5 worm cellular contexts compared by ENCODE assay signal in the genomic region with DNA sequence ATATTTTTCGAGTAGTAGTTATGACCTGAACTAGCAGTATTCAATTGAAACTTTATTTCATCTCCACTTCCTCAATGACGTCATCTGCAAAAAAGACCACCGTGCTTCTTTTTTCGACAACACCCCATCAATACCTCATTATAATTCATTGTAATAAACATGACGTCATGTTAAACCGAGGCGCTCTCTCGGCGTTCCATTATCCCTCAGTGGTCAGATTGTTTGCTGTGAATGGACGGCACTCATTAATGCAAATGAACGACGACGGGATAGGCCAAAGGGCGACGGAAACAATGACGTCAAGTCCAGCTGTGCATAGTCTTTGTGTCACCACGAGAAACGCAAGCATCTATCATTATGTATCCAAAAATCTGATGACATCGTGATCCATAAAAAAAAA.
TF ChIP-seq lines count a peak whose summit lies in the region.

No protein-coding gene starts in this region.

TF ChIP-seq in whole organism, L1 larva, 84 proteins besides CTCF, POLR2A, EP300 and RAD21 (continues in another document):
- TF ChIP-seq efl-1 (optimal IDR thresholded peaks at IDR 0.05; lab: Kevin White, UChicago) (no peak), efl-1 (GFP tag; optimal IDR thresholded peaks at IDR 0.05 in 1 of 2; lab: Kevin White, UChicago) (no peak), ztf-11 (tag; optimal IDR thresholded peaks at IDR 0.05; lab: Kevin White, UChicago) (peak in 1 of 2 experiments; percentile 76), nhr-12 (tag; optimal IDR thresholded peaks at IDR 0.05; lab: Kevin White, UChicago) (no peak), xbp-1 (tag; optimal IDR thresholded peaks at IDR 0.05; lab: Kevin White, UChicago) (no peak), nhr-11 (tag; optimal IDR thresholded peaks at IDR 0.05; lab: Kevin White, UChicago) (no peak), nhr-71 (tag; optimal IDR thresholded peaks at IDR 0.05; lab: Kevin White, UChicago) (peak; percentile 19), nhr-76 (tag; optimal IDR thresholded peaks at IDR 0.05; lab: Kevin White, UChicago) (no peak), mef-2 (tag; optimal IDR thresholded peaks at IDR 0.05; lab: Kevin White, UChicago) (no peak), ceh-90 (tag; optimal IDR thresholded peaks at IDR 0.05; lab: Kevin White, UChicago) (no peak), dsc-1 (tag; optimal IDR thresholded peaks at IDR 0.05; lab: Kevin White, UChicago) (peak; percentile 39), sup-37 (GFP tag; optimal IDR thresholded peaks at IDR 0.05; lab: Kevin White, UChicago) (no peak), zag-1 (tag; optimal IDR thresholded peaks at IDR 0.05; lab: Kevin White, UChicago) (no peak), hlh-17 (GFP tag; optimal IDR thresholded peaks at IDR 0.05; lab: Kevin White, UChicago; ENCODE audit: borderline replicate concordance) (no peak), lin-14 (GFP tag; optimal IDR thresholded peaks at IDR 0.05; lab: Kevin White, UChicago) (peak; percentile 65), nhr-85 (tag; lab: Kevin White, UChicago) (peak; percentile 60), unc-130 (tag; optimal IDR thresholded peaks at IDR 0.05; lab: Kevin White, UChicago) (no peak), tbx-2 (tag; optimal IDR thresholded peaks at IDR 0.05; lab: Kevin White, UChicago) (peak; percentile 25)

TF ChIP-seq in whole organism, L3 larva, 47 proteins besides CTCF, POLR2A, EP300 and RAD21:
- TF ChIP-seq fos-1 (tag; optimal IDR thresholded peaks at IDR 0.05; lab: Kevin White, UChicago), result no peak
- TF ChIP-seq lin-39 (tag; optimal IDR thresholded peaks at IDR 0.05; lab: Kevin White, UChicago), result peak; percentile 4
- TF ChIP-seq nhr-12 (tag; optimal IDR thresholded peaks at IDR 0.05; lab: Kevin White, UChicago), result no peak
- no peak for TF ChIP-seq daf-12 (tag; optimal IDR thresholded peaks at IDR 0.05; lab: Kevin White, UChicago)
- TF ChIP-seq pqm-1 (tag; optimal IDR thresholded peaks at IDR 0.05; lab: Kevin White, UChicago), result no peak
- peak; percentile 71 for TF ChIP-seq egl-5 (tag; optimal IDR thresholded peaks at IDR 0.05; lab: Kevin White, UChicago)
- peak; percentile 2 for TF ChIP-seq nfya-1 (tag; optimal IDR thresholded peaks at IDR 0.05; lab: Kevin White, UChicago; ENCODE audit: insufficient read depth)
- TF ChIP-seq elt-3 (tag; optimal IDR thresholded peaks at IDR 0.05; lab: Kevin White, UChicago), result no peak
- no peak for TF ChIP-seq nhr-77 (tag; optimal IDR thresholded peaks at IDR 0.05; lab: Kevin White, UChicago)

TF ChIP-seq in whole organism, early embryonic, 17 proteins besides CTCF, POLR2A, EP300 and RAD21:
- TF ChIP-seq ceh-36 (tag; optimal IDR thresholded peaks at IDR 0.05; lab: Kevin White, UChicago) (no peak), flt-1 (GFP tag; IDR thresholded peaks at IDR 0.05; lab: Robert Waterston, UW) (peak; percentile 18; the same call in 1 of the 2 replicates), hmg-4 (GFP tag; optimal IDR thresholded peaks at IDR 0.05; lab: Kevin White, UChicago) (peak; percentile 79), scrt-1 (GFP tag; IDR thresholded peaks at IDR 0.05; lab: Robert Waterston, UW) (no peak)

TF ChIP-seq in whole organism, midembryonic, 9 proteins besides CTCF, POLR2A, EP300 and RAD21:
- TF ChIP-seq klf-2 (GFP tag; conservative IDR thresholded peaks at IDR 0.05; lab: Robert Waterston, UW) (no peak), ztf-29 (GFP tag; IDR thresholded peaks at IDR 0.05; lab: Robert Waterston, UW) (no peak), ztf-23 (GFP tag; IDR thresholded peaks at IDR 0.05; lab: Robert Waterston, UW) (no peak), T22C8.4 (GFP tag; IDR thresholded peaks at IDR 0.05; lab: Robert Waterston, UW) (no peak), flt-1 (GFP tag; IDR thresholded peaks at IDR 0.05; lab: Robert Waterston, UW) (peak; percentile 68), ref-1 (GFP tag; conservative IDR thresholded peaks at IDR 0.05; lab: Robert Waterston, UW) (no peak), cog-1 (tag; optimal IDR thresholded peaks at IDR 0.05; lab: Kevin White, UChicago) (peak; percentile 90), tab-1 (GFP tag; IDR thresholded peaks at IDR 0.05; lab: Robert Waterston, UW) (peak; percentile 82), med-1 (GFP tag; optimal IDR thresholded peaks at IDR 0.05; lab: Kevin White, UChicago; ENCODE audit: insufficient read depth) (no peak)

TF ChIP-seq in whole organism, young adult, 124 proteins besides CTCF, POLR2A, EP300 and RAD21:
- TF ChIP-seq lin-40 (tag; optimal IDR thresholded peaks at IDR 0.05; lab: Kevin White, UChicago) (no peak), atf-7 (tag; optimal IDR thresholded peaks at IDR 0.05; lab: Kevin White, UChicago) (peak; percentile 79), B0035.1 (tag; optimal IDR thresholded peaks at IDR 0.05; lab: Kevin White, UChicago) (no peak), ztf-22 (GFP tag; optimal IDR thresholded peaks at IDR 0.05; lab: Kevin White, UChicago) (no peak)
